Fruit fly (Drosophila melanogaster): Measurements from ENCODE around the gene CCT4.
A peak's percentile ranks its signal among the peaks of the same experiment; 100 is the strongest.

Gene CCT4

dm6 chr2L:12692343-12693079 lies at the start of gene CCT4, which contains the start of gene CG6153 (continued):
- TF ChIP-seq CG16779 (GFP tag; IDR thresholded peaks at IDR 0.05), result no peak
- peak; percentile 15 for TF ChIP-seq CG2712 (tag; optimal IDR thresholded peaks at IDR 0.05)
- no peak for TF ChIP-seq Rfx (GFP tag; IDR thresholded peaks at IDR 0.05)
- no peak for TF ChIP-seq run (tag; optimal IDR thresholded peaks at IDR 0.05)
- TF ChIP-seq gsb-n (tag; optimal IDR thresholded peaks at IDR 0.05), result no peak
- no peak for TF ChIP-seq CG5180 (GFP tag; optimal IDR thresholded peaks at IDR 0.05)
- TF ChIP-seq CG2875 (GFP tag; optimal IDR thresholded peaks at IDR 0.05), result no peak
- no peak for TF ChIP-seq CG15073 (GFP tag; optimal IDR thresholded peaks at IDR 0.05)
- no peak for TF ChIP-seq kni (GFP tag; optimal IDR thresholded peaks at IDR 0.05)
- no peak for TF ChIP-seq Asciz (GFP tag; optimal IDR thresholded peaks at IDR 0.05)
- TF ChIP-seq sna (GFP tag; IDR thresholded peaks at IDR 0.05; ENCODE audit: partially characterized antibody), result no peak
- TF ChIP-seq C15 (GFP tag; IDR thresholded peaks at IDR 0.05), result no peak
- no peak for TF ChIP-seq nau (GFP tag; optimal IDR thresholded peaks at IDR 0.05)
- no peak for TF ChIP-seq seq (GFP tag; IDR thresholded peaks at IDR 0.05)
- TF ChIP-seq CG7745 (tag; optimal IDR thresholded peaks at IDR 0.05), result no peak
- TF ChIP-seq CG6175 (GFP tag; IDR thresholded peaks at IDR 0.05), result no peak
- TF ChIP-seq CG11398 (GFP tag; optimal IDR thresholded peaks at IDR 0.05), result no peak
- no peak for TF ChIP-seq CG15601 (tag; optimal IDR thresholded peaks at IDR 0.05)
- no peak for TF ChIP-seq stc (GFP tag; IDR thresholded peaks at IDR 0.05)
- TF ChIP-seq zfh1 (GFP tag; IDR thresholded peaks at IDR 0.05), result no peak
- no peak for TF ChIP-seq sqz (GFP tag; optimal IDR thresholded peaks at IDR 0.05)
- TF ChIP-seq Eip74EF (GFP tag; optimal IDR thresholded peaks at IDR 0.05), result no peak
- no peak for TF ChIP-seq tap (tag; optimal IDR thresholded peaks at IDR 0.05)
- no peak for TF ChIP-seq ken (GFP tag; IDR thresholded peaks at IDR 0.05)
- no peak for TF ChIP-seq CG16815 (GFP tag; optimal IDR thresholded peaks at IDR 0.05)
- TF ChIP-seq Neu2 (GFP tag; optimal IDR thresholded peaks at IDR 0.05; ENCODE audit: borderline replicate concordance), result no peak
- no peak for TF ChIP-seq CG17802 (tag; optimal IDR thresholded peaks at IDR 0.05)
- TF ChIP-seq bbx (GFP tag; IDR thresholded peaks at IDR 0.05; ENCODE audit: partially characterized antibody), result peak; percentile 36; the same call in 1 of the 2 replicates
- no peak for TF ChIP-seq CG33557 (GFP tag; optimal IDR thresholded peaks at IDR 0.05)
- no peak for TF ChIP-seq Nf-YA (GFP tag; IDR thresholded peaks at IDR 0.05)
- TF ChIP-seq CG1792 (GFP tag; optimal IDR thresholded peaks at IDR 0.05), result no peak
- no peak for TF ChIP-seq CG1647 (GFP tag; optimal IDR thresholded peaks at IDR 0.05)
- no peak for TF ChIP-seq Vsx1 (GFP tag; optimal IDR thresholded peaks at IDR 0.05)
- TF ChIP-seq CG14710 (tag; optimal IDR thresholded peaks at IDR 0.05), result peak; percentile 38
- TF ChIP-seq pum (GFP tag; optimal IDR thresholded peaks at IDR 0.05), result no peak
- peak; percentile 33; the same call in 1 of the 3 replicates for TF ChIP-seq CG34422 (GFP tag; IDR thresholded peaks at IDR 0.05)
- TF ChIP-seq bigmax (GFP tag; optimal IDR thresholded peaks at IDR 0.05), result no peak
- TF ChIP-seq CG2120 (GFP tag; optimal IDR thresholded peaks at IDR 0.05), result no peak
- no peak for TF ChIP-seq CG3163 (GFP tag; optimal IDR thresholded peaks at IDR 0.05)
- no peak for TF ChIP-seq p53 (GFP tag; optimal IDR thresholded peaks at IDR 0.05)
- TF ChIP-seq CG9437 (GFP tag; optimal IDR thresholded peaks at IDR 0.05), result no peak
- TF ChIP-seq HmgD (GFP tag; optimal IDR thresholded peaks at IDR 0.05), result no peak
- no peak for TF ChIP-seq gce (GFP tag; IDR thresholded peaks at IDR 0.05)
- TF ChIP-seq dmrt99B (tag; optimal IDR thresholded peaks at IDR 0.05), result no peak
- TF ChIP-seq CG6689 (GFP tag; IDR thresholded peaks at IDR 0.05), result no peak
- no peak for TF ChIP-seq toy (GFP tag; IDR thresholded peaks at IDR 0.05)
- TF ChIP-seq CG6254 (GFP tag; optimal IDR thresholded peaks at IDR 0.05), result no peak
- TF ChIP-seq Hsf (GFP tag; optimal IDR thresholded peaks at IDR 0.05), result no peak
- TF ChIP-seq shn (GFP tag; optimal IDR thresholded peaks at IDR 0.05), result no peak
- no peak for TF ChIP-seq hbn (GFP tag; IDR thresholded peaks at IDR 0.05; ENCODE audit: partially characterized antibody)

Measured in whole organism, embryonic.